Fruit fly (Drosophila melanogaster): ENCODE results near the gene Fbxl4.
A peak's percentile ranks its signal among the peaks of the same experiment; 100 is the strongest.

The Fbxl4 gene

dm6 chrX:14242941-14243736 is 5.4 kb upstream of the Fbxl4 start, which contains the start of gene CG32599 (continued):
- TF ChIP-seq CG16779 (tag; optimal IDR thresholded peaks at IDR 0.05) (no peak), Hr39 (GFP tag; optimal IDR thresholded peaks at IDR 0.05) (no peak), CG10669 (GFP tag; optimal IDR thresholded peaks at IDR 0.05) (no peak), dsx (GFP tag; optimal IDR thresholded peaks at IDR 0.05; ENCODE audit: poor library complexity, severe bottlenecking) (no peak), CG11762 (GFP tag; optimal IDR thresholded peaks at IDR 0.05; ENCODE audit: insufficient read depth) (no peak), Smox (GFP tag; optimal IDR thresholded peaks at IDR 0.05) (peak; percentile 1), spab (GFP tag; optimal IDR thresholded peaks at IDR 0.05) (no peak), Met (GFP tag; optimal IDR thresholded peaks at IDR 0.05) (no peak), dac (GFP tag; optimal IDR thresholded peaks at IDR 0.05) (no peak), salr (GFP tag; optimal IDR thresholded peaks at IDR 0.05) (no peak), CG6163 (GFP tag; IDR thresholded peaks at IDR 0.05) (peak; percentile 41; the same call in 1 of the 3 replicates), Sox102F (GFP tag; optimal IDR thresholded peaks at IDR 0.05) (no peak), CG10631 (GFP tag; optimal IDR thresholded peaks at IDR 0.05) (peak; percentile 36), CG8119 (GFP tag; IDR thresholded peaks at IDR 0.05) (no peak), CG6808 (GFP tag; optimal IDR thresholded peaks at IDR 0.05) (no peak), Hr4 (GFP tag; optimal IDR thresholded peaks at IDR 0.05) (no peak), CG3032 (tag; optimal IDR thresholded peaks at IDR 0.05) (peak; percentile 23)

DNA sequence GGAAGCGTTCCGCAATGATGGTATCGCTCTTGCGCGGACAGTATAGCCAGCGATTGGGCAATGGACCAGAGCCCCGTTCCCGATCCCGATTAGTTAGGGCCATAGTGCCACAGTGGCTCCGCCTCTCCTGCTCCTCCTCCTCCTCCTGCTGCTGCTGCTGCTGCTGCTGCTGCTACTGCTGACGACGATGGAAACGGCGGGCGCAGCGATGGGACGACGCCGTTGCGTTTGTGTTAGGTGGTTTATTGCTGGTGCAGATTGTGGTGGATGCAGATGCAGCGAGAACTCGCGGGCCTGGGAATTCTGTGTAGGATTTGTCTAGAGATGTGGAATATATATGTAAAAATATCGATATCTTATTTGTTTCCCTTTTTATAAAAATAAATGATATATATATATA is 4.8 kb upstream of the Fbxl4 start, which contains the start of gene mRNA-cap:
Gene mRNA-cap, minus strand, starts transcription at position 344 of the 400 bp plus-strand sequence.
- TF ChIP-seq eg (GFP tag; IDR thresholded peaks at IDR 0.05): no peak
- TF ChIP-seq CG32006 (GFP tag; optimal IDR thresholded peaks at IDR 0.05): no peak
- no peak for TF ChIP-seq CG7368 (GFP tag; optimal IDR thresholded peaks at IDR 0.05)
- no peak for TF ChIP-seq esn (GFP tag; optimal IDR thresholded peaks at IDR 0.05)
- no peak for TF ChIP-seq CG31627 (GFP tag; optimal IDR thresholded peaks at IDR 0.05)

- no peak for TF ChIP-seq CG6163 (GFP tag; IDR thresholded peaks at IDR 0.05)
- peak; percentile 4 for TF ChIP-seq CG6854 (GFP tag; optimal IDR thresholded peaks at IDR 0.05)
- no peak for TF ChIP-seq Blimp-1 (GFP tag; optimal IDR thresholded peaks at IDR 0.05)
- TF ChIP-seq Eip78C (GFP tag): peak; percentile 13
Measured at dm6 chrX:14234468-14234867, 3.3 kb downstream of the Fbxl4 start.

dm6 chrX:14233843-14234337 is 3.8 kb downstream of the Fbxl4 start, which contains the start of gene CG42271:
CG42271 (minus strand) TSS chrX:14234066.
- no peak for TF ChIP-seq spab (GFP tag; optimal IDR thresholded peaks at IDR 0.05)
- no peak for TF ChIP-seq achi (GFP tag; optimal IDR thresholded peaks at IDR 0.05)
- TF ChIP-seq CG8119 (GFP tag; IDR thresholded peaks at IDR 0.05): no peak
- no peak for TF ChIP-seq cyc (GFP tag; optimal IDR thresholded peaks at IDR 0.05)
- no peak for TF ChIP-seq Sox14 (GFP tag; optimal IDR thresholded peaks at IDR 0.05)
- no peak for TF ChIP-seq fd59A (GFP tag; optimal IDR thresholded peaks at IDR 0.05)
- no peak for TF ChIP-seq CG4318 (GFP tag; optimal IDR thresholded peaks at IDR 0.05)
- TF ChIP-seq salr (GFP tag; optimal IDR thresholded peaks at IDR 0.05): no peak
- no peak for TF ChIP-seq CG6792 (GFP tag; optimal IDR thresholded peaks at IDR 0.05)
- no peak for TF ChIP-seq CG11902 (GFP tag; optimal IDR thresholded peaks at IDR 0.05)
- TF ChIP-seq svp (GFP tag): peak; percentile 67
- TF ChIP-seq fkh (GFP tag; optimal IDR thresholded peaks at IDR 0.05): no peak
- no peak for TF ChIP-seq fd85E (GFP tag; optimal IDR thresholded peaks at IDR 0.05)
- TF ChIP-seq dac (GFP tag; optimal IDR thresholded peaks at IDR 0.05): no peak
- TF ChIP-seq CG6276 (GFP tag; optimal IDR thresholded peaks at IDR 0.05): no peak
- no peak for TF ChIP-seq Lpt (GFP tag; optimal IDR thresholded peaks at IDR 0.05)
- no peak for TF ChIP-seq CG9139 (GFP tag; optimal IDR thresholded peaks at IDR 0.05)
- TF ChIP-seq Eip75B (GFP tag; optimal IDR thresholded peaks at IDR 0.05): no peak
- no peak for TF ChIP-seq vri (GFP tag; optimal IDR thresholded peaks at IDR 0.05)
- no peak for TF ChIP-seq CG8319 (GFP tag; optimal IDR thresholded peaks at IDR 0.05)
- no peak for TF ChIP-seq CG6854 (GFP tag; optimal IDR thresholded peaks at IDR 0.05)
- TF ChIP-seq Hr4 (GFP tag; optimal IDR thresholded peaks at IDR 0.05): no peak
- TF ChIP-seq OdsH (GFP tag; optimal IDR thresholded peaks at IDR 0.05): no peak
- TF ChIP-seq dsx (GFP tag; optimal IDR thresholded peaks at IDR 0.05; ENCODE audit: poor library complexity, severe bottlenecking): peak; percentile 93
- TF ChIP-seq CG15336 (GFP tag; IDR thresholded peaks at IDR 0.05): no peak
- no peak for TF ChIP-seq topi (GFP tag; optimal IDR thresholded peaks at IDR 0.05)
- peak; percentile 21 for TF ChIP-seq esn (GFP tag; optimal IDR thresholded peaks at IDR 0.05)

All from whole organism, prepupa.